Fruit fly (Drosophila melanogaster) S2 (cell line): ENCODE results near the gene comt.

Experiments used
- CG8478 ChIP-seq: fragments of >200 bp; optimal IDR thresholded peaks from 2 replicates; lab custom pipeline; 2018
- CTCF ChIP-seq, 2 experiments: fragments of >200 bp; optimal IDR thresholded peaks; 2 replicates each; lab custom pipeline; 2018

The comt gene

dm6 chrX:13258757-13259067, at the start of gene comt:
Gene comt, plus strand, starts transcription at chrX:13259021.
- TF ChIP-seq CTCF (optimal IDR thresholded peaks at IDR 0.05; lab: Kevin White, UChicago) = no peak
- TF ChIP-seq CG8478 (lab: Kevin White, UChicago) = no peak

DNA sequence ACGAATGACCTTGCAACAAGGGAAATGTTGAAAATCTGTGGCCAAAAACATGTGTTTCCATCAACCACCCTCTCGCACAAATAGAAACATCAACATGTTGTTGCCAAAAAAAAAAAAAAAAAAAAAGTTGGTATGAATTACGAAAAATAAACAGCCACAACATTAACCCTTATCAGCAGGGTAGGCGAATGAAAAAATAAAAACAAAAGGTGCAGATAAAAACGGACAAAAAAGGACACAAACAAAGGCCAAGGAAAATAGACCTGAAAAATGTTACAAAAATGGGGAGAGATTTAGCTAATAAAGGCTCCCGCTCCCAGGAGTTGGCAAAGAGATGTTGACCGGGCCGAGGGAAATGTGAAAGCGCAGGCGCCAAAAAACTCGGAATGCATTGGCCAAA, 49.4 kb upstream of the comt start:
- no peak for TF ChIP-seq CTCF (optimal IDR thresholded peaks at IDR 0.05; lab: Kevin White, UChicago)
- TF ChIP-seq CG8478 (lab: Kevin White, UChicago) = no peak

DNA sequence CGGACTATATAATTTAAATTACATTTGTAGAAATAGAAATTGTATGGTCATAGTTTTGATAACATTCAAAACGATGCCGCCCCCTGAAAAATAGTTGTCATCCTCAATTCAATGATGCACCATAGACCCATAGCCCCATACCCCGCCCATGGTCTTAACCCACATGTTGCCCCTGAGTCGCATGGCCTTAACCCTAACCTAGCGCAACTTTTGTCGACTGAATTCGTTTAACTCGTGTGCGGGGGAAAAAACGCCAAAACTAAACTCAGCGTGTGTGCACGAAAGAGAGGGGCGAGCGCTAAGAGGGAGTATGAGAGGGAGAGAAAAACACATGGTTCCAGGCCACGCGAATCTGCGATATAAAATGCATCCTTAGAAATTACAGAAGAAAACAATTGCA, 48.4 kb upstream of the comt start:
- TF ChIP-seq CG8478 (lab: Kevin White, UChicago) (no peak), CTCF (optimal IDR thresholded peaks at IDR 0.05; lab: Kevin White, UChicago) (no peak)

dm6 chrX:13211357-13212137, 47.3 kb upstream of the comt start, which contains the start of gene sno:
Gene sno, minus strand, starts transcription at chrX:13211674.
- TF ChIP-seq CTCF (optimal IDR thresholded peaks at IDR 0.05; lab: Kevin White, UChicago) = no peak
- no peak for TF ChIP-seq CG8478 (lab: Kevin White, UChicago)

DNA sequence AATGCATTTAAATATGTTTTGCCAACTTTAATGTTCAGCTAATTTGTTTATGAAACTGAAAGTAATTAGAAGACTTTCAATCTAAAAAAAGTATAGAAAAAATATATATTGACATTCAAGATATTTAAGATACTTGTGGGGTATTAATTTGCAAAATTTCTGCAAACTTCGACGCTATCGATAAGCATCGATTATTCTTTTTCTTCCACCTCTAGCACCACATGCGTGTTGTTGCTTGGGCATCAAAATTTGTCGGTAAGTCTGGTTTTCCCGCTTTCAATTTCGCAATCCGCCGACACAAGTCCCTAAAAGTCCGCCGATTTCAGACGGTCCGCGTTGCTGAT, 46.7 kb upstream of the comt start, which contains the start of gene REG:
TSS of gene REG (plus strand) at position 188 of the 344 bp plus-strand sequence.
- TF ChIP-seq CG8478 (lab: Kevin White, UChicago) (no peak), CTCF (optimal IDR thresholded peaks at IDR 0.05; lab: Kevin White, UChicago) (no peak)

- TF ChIP-seq CTCF (optimal IDR thresholded peaks at IDR 0.05; lab: Kevin White, UChicago) = no peak
These were observed 44.8 kb upstream of the comt start for dm6 chrX:13214056-13214455.

- no peak for TF ChIP-seq CTCF (optimal IDR thresholded peaks at IDR 0.05; lab: Kevin White, UChicago)
- no peak for TF ChIP-seq CG8478 (lab: Kevin White, UChicago)
These were observed 39.5 kb upstream of the comt start for dm6 chrX:13219290-13219689.

dm6 chrX:13220418-13220817, 38.4 kb upstream of the comt start:
- TF ChIP-seq CTCF (optimal IDR thresholded peaks at IDR 0.05; lab: Kevin White, UChicago) (no peak), CG8478 (lab: Kevin White, UChicago) (no peak)

dm6 chrX:13221311-13221710, 37.5 kb upstream of the comt start:
- TF ChIP-seq CTCF (optimal IDR thresholded peaks at IDR 0.05; lab: Kevin White, UChicago) = no peak
- no peak for TF ChIP-seq CG8478 (lab: Kevin White, UChicago)

- TF ChIP-seq CTCF (optimal IDR thresholded peaks at IDR 0.05; lab: Kevin White, UChicago) = no peak
- TF ChIP-seq CG8478 (lab: Kevin White, UChicago) = no peak
These were observed 37.0 kb upstream of the comt start for dm6 chrX:13221835-13222234.

DNA sequence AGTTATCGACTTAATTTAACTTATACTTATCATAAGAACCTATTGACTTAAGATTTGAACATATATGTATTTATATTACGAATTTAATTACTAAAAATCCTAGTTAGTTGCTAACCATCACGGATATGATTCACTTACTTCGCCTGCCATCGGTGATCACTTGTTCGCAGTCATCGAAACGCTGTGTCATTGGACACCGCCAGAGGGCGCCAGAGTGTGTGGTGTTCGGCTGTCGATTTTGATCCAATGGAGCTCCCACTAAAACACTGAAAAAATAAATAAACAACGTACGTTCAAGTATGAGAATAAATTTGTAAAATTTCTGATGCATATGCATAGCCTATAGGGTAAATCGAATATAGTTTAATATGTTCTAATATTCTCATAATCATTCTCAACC, 34.0 kb upstream of the comt start:
- TF ChIP-seq CTCF (optimal IDR thresholded peaks at IDR 0.05; lab: Kevin White, UChicago) (peak; percentile 70 to 85), CG8478 (lab: Kevin White, UChicago) (no peak)

- TF ChIP-seq CTCF (optimal IDR thresholded peaks at IDR 0.05; lab: Kevin White, UChicago) = no peak
- no peak for TF ChIP-seq CG8478 (lab: Kevin White, UChicago)
These were observed 32.3 kb upstream of the comt start for dm6 chrX:13226478-13226877.

dm6 chrX:13227505-13228207, 31.2 kb upstream of the comt start:
- no peak for TF ChIP-seq CG8478 (lab: Kevin White, UChicago)
- TF ChIP-seq CTCF (optimal IDR thresholded peaks at IDR 0.05; lab: Kevin White, UChicago) = no peak

- TF ChIP-seq CG8478 (lab: Kevin White, UChicago) (no peak), CTCF (optimal IDR thresholded peaks at IDR 0.05; lab: Kevin White, UChicago) (no peak)
These were observed 30.6 kb upstream of the comt start for dm6 chrX:13228208-13228606.

DNA sequence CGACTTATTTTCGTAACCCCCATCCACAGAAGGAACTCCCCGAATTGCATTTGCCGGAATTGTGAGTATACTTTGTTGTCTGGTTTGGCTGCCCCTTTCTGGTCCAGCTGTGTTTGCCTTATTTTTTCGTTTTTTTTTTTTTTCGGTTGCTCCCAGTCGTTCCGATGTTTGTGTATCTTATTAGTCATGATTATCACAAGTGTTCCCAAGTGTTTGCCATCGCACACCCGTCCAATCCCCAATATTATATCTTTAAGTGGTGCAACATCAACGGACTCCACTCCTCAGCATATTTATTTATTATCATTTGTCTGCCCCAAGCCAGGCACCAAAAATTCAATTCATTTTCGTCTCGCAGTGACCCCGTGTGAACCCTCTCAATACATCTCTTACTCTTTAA, 29.6 kb upstream of the comt start:
- TF ChIP-seq CTCF (optimal IDR thresholded peaks at IDR 0.05; lab: Kevin White, UChicago) = no peak
- TF ChIP-seq CG8478 (lab: Kevin White, UChicago) = no peak

DNA sequence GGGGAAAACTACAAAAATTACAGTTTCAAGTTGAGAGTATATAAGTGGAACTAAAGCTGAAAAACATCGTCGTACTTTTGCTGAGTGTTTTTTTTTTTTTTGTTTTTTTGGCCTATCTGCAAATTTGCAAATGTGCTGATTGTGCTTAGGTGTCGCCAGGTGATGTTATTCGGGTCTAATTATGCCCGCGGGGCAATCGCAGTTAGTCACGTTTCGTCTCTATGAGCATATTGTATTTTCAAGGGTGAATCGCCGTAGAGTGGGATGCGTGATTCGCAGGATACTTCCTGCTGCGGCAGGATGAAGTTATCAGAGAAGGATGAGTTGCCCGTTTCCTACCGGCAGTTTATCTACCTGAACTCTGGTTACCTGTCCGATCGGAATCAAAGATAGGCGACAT, 29.0 kb upstream of the comt start:
- no peak for TF ChIP-seq CG8478 (lab: Kevin White, UChicago)
- TF ChIP-seq CTCF (optimal IDR thresholded peaks at IDR 0.05; lab: Kevin White, UChicago) = no peak
